Fruit fly (Drosophila melanogaster) whole organism, prepupa: ENCODE measurements around the gene NT1.

ENCODE experiments used
- Blimp-1 ChIP-seq: fragments of 200-800 bp; sonication (Bioruptor generic); optimal IDR thresholded peaks from 3 replicates; lab custom pipeline; 2017; ENCODE audit warnings: missing biosample characterization, missing genetic modification characterization, mild to moderate bottlenecking, moderate library complexity, missing genetic modification reagents
- CG10631 ChIP-seq: fragments of 200-800 bp; sonication (Bioruptor generic); optimal IDR thresholded peaks from 2 replicates; lab custom pipeline; 2016; ENCODE audit warnings: missing biosample characterization, missing genetic modification characterization
- CG10669 ChIP-seq: fragments of 200-800 bp; sonication (Bioruptor generic); optimal IDR thresholded peaks from 3 replicates; lab custom pipeline; 2018; ENCODE audit warnings: missing biosample characterization, mild to moderate bottlenecking, missing genetic modification characterization, moderate library complexity
- CG11294 ChIP-seq: fragments of 200-800 bp; sonication (Bioruptor generic); IDR thresholded peaks from 2 replicates; pipeline ENCODE4 v1.3.6; 2022; ENCODE audit warnings: missing biosample characterization, missing genetic modification characterization
- CG11762 ChIP-seq: fragments of 200-800 bp; sonication (Bioruptor generic); optimal IDR thresholded peaks from 3 replicates; lab custom pipeline; 2016; ENCODE audit warnings: missing biosample characterization, missing genetic modification characterization; ENCODE audit not compliant: insufficient read depth
- CG11902 ChIP-seq: fragments of 200-800 bp; sonication (Bioruptor generic); optimal IDR thresholded peaks from 3 replicates; lab custom pipeline; 2016; ENCODE audit warnings: missing biosample characterization, missing genetic modification characterization
- CG15336 ChIP-seq: fragments of 200-800 bp; sonication (Bioruptor generic); IDR thresholded peaks from 2 replicates; pipeline ENCODE4 v1.3.6; 2022; ENCODE audit warnings: missing biosample characterization, missing genetic modification characterization
- CG1621 ChIP-seq: fragments of 200-800 bp; sonication (Bioruptor generic); optimal IDR thresholded peaks from 3 replicates; lab custom pipeline; 2018; ENCODE audit warnings: missing biosample characterization, mild to moderate bottlenecking, missing genetic modification characterization
- CG16779 ChIP-seq: fragments of 200-800 bp; sonication (Bioruptor generic); optimal IDR thresholded peaks from 3 replicates; lab custom pipeline; 2017; ENCODE audit warnings: missing biosample characterization, mild to moderate bottlenecking, missing genetic modification characterization
- CG3032 ChIP-seq: fragments of 200-800 bp; optimal IDR thresholded peaks from 2 replicates; lab custom pipeline; 2019; ENCODE audit warnings: missing biosample characterization, mild to moderate bottlenecking, missing genetic modification characterization, moderate library complexity
- CG34406 ChIP-seq: fragments of 200-800 bp; sonication (Bioruptor generic); optimal IDR thresholded peaks from 3 replicates; lab custom pipeline; 2016; ENCODE audit warnings: missing biosample characterization, missing genetic modification characterization
- CG3919 ChIP-seq: fragments of 200-800 bp; sonication (Bioruptor generic); optimal IDR thresholded peaks from 3 replicates; lab custom pipeline; 2016; ENCODE audit warnings: missing biosample characterization, missing genetic modification characterization
- CG4318 ChIP-seq: fragments of 200-800 bp; sonication (Bioruptor generic); optimal IDR thresholded peaks from 3 replicates; lab custom pipeline; 2017; ENCODE audit warnings: missing biosample characterization, mild to moderate bottlenecking, missing genetic modification characterization
- CG6163 ChIP-seq: fragments of 200-800 bp; sonication (Bioruptor generic); IDR thresholded peaks from 3 replicates; pipeline ENCODE4 v1.3.6; 2022; ENCODE audit warnings: missing biosample characterization, missing genetic modification characterization
- CG6276 ChIP-seq: fragments of 200-800 bp; sonication (Bioruptor generic); optimal IDR thresholded peaks from 2 replicates; lab custom pipeline; 2017; ENCODE audit warnings: missing biosample characterization, mild to moderate bottlenecking, missing genetic modification characterization
- CG6792 ChIP-seq: fragments of 200-800 bp; sonication (Bioruptor generic); optimal IDR thresholded peaks from 3 replicates; lab custom pipeline; 2016; ENCODE audit warnings: missing biosample characterization, missing genetic modification characterization
- CG6854 ChIP-seq: fragments of 200-800 bp; sonication (Bioruptor generic); optimal IDR thresholded peaks from 2 replicates; lab custom pipeline; 2017; ENCODE audit warnings: missing biosample characterization, mild to moderate bottlenecking, missing genetic modification characterization
- CG7368 ChIP-seq: fragments of 200-800 bp; sonication (Bioruptor generic); optimal IDR thresholded peaks from 3 replicates; lab custom pipeline; 2016; ENCODE audit warnings: missing biosample characterization, missing genetic modification characterization
- CG8119 ChIP-seq: fragments of 200-800 bp; sonication (Bioruptor generic); IDR thresholded peaks from 3 replicates; pipeline ENCODE4 v1.3.6; 2022; ENCODE audit warnings: missing biosample characterization, missing genetic modification characterization
- CG8319 ChIP-seq: fragments of 200-800 bp; sonication (Bioruptor generic); optimal IDR thresholded peaks from 3 replicates; lab custom pipeline; 2016; ENCODE audit warnings: missing biosample characterization, missing genetic modification characterization
- CG9139 ChIP-seq: fragments of 200-800 bp; sonication (Bioruptor generic); optimal IDR thresholded peaks from 3 replicates; lab custom pipeline; 2017; ENCODE audit warnings: missing biosample characterization, mild to moderate bottlenecking, missing genetic modification characterization
- Eip78C ChIP-seq: fragments of 200-800 bp; sonication (Bioruptor generic); peaks from one replicate; lab custom pipeline; 2016; ENCODE audit warnings: missing biosample characterization, missing genetic modification characterization
- Eip93F ChIP-seq: fragments of 200-800 bp; sonication (Bioruptor generic); optimal IDR thresholded peaks from 2 replicates; lab custom pipeline; 2016; ENCODE audit warnings: missing biosample characterization, mild to moderate bottlenecking, missing genetic modification characterization
- Ets21C ChIP-seq: fragments of 200-800 bp; sonication (Bioruptor generic); optimal IDR thresholded peaks from 3 replicates; lab custom pipeline; 2016; ENCODE audit warnings: missing biosample characterization, missing genetic modification characterization
- Ets96B ChIP-seq: fragments of 200-800 bp; optimal IDR thresholded peaks from 2 replicates; lab custom pipeline; 2019; ENCODE audit warnings: missing biosample characterization, mild to moderate bottlenecking, missing genetic modification characterization, moderate library complexity
- Hr38 ChIP-seq: sonication (Bioruptor generic); optimal IDR thresholded peaks from 2 replicates; lab custom pipeline; 2016; ENCODE audit warnings: missing biosample characterization, missing genetic modification characterization
- Hr39 ChIP-seq: fragments of 200-800 bp; sonication (Bioruptor generic); optimal IDR thresholded peaks from 2 replicates; lab custom pipeline; 2016; ENCODE audit warnings: missing biosample characterization, missing genetic modification characterization
- Hr4 ChIP-seq: fragments of 200-800 bp; sonication (Bioruptor generic); optimal IDR thresholded peaks from 3 replicates; lab custom pipeline; 2016; ENCODE audit warnings: missing biosample characterization, missing genetic modification characterization
- Lpt ChIP-seq: fragments of 200-800 bp; sonication (Bioruptor generic); optimal IDR thresholded peaks from 3 replicates; lab custom pipeline; 2016; ENCODE audit warnings: missing biosample characterization, missing genetic modification characterization
- Sox14 ChIP-seq: fragments of 200-800 bp; sonication (Bioruptor generic); optimal IDR thresholded peaks from 3 replicates; lab custom pipeline; 2016; ENCODE audit warnings: missing biosample characterization, missing genetic modification characterization
- Sox15 ChIP-seq: fragments of 200-800 bp; sonication (Bioruptor generic); optimal IDR thresholded peaks from 3 replicates; lab custom pipeline; 2016; ENCODE audit warnings: missing biosample characterization, missing genetic modification characterization
- achi ChIP-seq: fragments of 200-800 bp; sonication (Bioruptor generic); optimal IDR thresholded peaks from 3 replicates; lab custom pipeline; 2016; ENCODE audit warnings: missing biosample characterization, missing genetic modification characterization
- dac ChIP-seq: fragments of 200-800 bp; sonication (Bioruptor generic); optimal IDR thresholded peaks from 2 replicates; lab custom pipeline; 2017; ENCODE audit warnings: missing biosample characterization, mild to moderate bottlenecking, missing genetic modification characterization
- dsx ChIP-seq: fragments of 200-800 bp; optimal IDR thresholded peaks from 3 replicates; lab custom pipeline; 2019; ENCODE audit warnings: missing biosample characterization, mild to moderate bottlenecking, missing genetic modification characterization, moderate library complexity; ENCODE audit not compliant: poor library complexity, severe bottlenecking
- eg ChIP-seq: fragments of 200-800 bp; sonication (Bioruptor generic); IDR thresholded peaks from 3 replicates; pipeline ENCODE4 v1.3.6; 2022; ENCODE audit warnings: missing biosample characterization, missing genetic modification characterization
- fd85E ChIP-seq: fragments of 200-800 bp; sonication (Bioruptor generic); optimal IDR thresholded peaks from 3 replicates; lab custom pipeline; 2016; ENCODE audit warnings: missing biosample characterization, missing genetic modification characterization
- fkh ChIP-seq: fragments of 200-800 bp; sonication (Bioruptor generic); optimal IDR thresholded peaks from 3 replicates; lab custom pipeline; 2017; ENCODE audit warnings: missing biosample characterization, mild to moderate bottlenecking, missing genetic modification characterization, moderate library complexity
- lz ChIP-seq: fragments of 200-800 bp; sonication (Bioruptor generic); optimal IDR thresholded peaks from 3 replicates; lab custom pipeline; 2016; ENCODE audit warnings: missing biosample characterization, missing genetic modification characterization
- net ChIP-seq: fragments of 200-800 bp; sonication (Bioruptor generic); optimal IDR thresholded peaks from 3 replicates; lab custom pipeline; 2016; ENCODE audit warnings: missing biosample characterization, missing genetic modification characterization
- salr ChIP-seq, 2 experiments: fragments of 200-800 bp; sonication (Bioruptor generic); optimal IDR thresholded peaks; 3 replicates each; lab custom pipeline; 2016 to 2018; ENCODE audit warnings: missing biosample characterization in 2 of 2, missing genetic modification characterization in 2 of 2, mild to moderate bottlenecking in 1 of 2
- spab ChIP-seq: fragments of 200-800 bp; sonication (Bioruptor generic); optimal IDR thresholded peaks from 2 replicates; lab custom pipeline; 2017; ENCODE audit warnings: missing biosample characterization, mild to moderate bottlenecking, missing genetic modification characterization, missing genetic modification reagents
- ss ChIP-seq, 2 experiments: fragments of 200-800 bp; sonication (Bioruptor generic); optimal IDR thresholded peaks; 2 replicates in 1 of 2; 3 replicates in 1 of 2; lab custom pipeline; 2017 to 2018; ENCODE audit warnings: mild to moderate bottlenecking in 2 of 2, missing biosample characterization in 2 of 2, missing genetic modification characterization in 2 of 2, moderate library complexity in 1 of 2
- svp ChIP-seq: fragments of 200-800 bp; sonication (Bioruptor generic); peaks from one replicate; lab custom pipeline; 2016; ENCODE audit warnings: missing biosample characterization, missing genetic modification characterization

Gene NT1

dm6 chr3L:4545731-4546130 is 37.5 kb upstream of the NT1 start (continued):
- peak; percentile 68 for TF ChIP-seq CG10631 (GFP tag; lab: Kevin White, UChicago)
- peak; percentile 69 for TF ChIP-seq CG6163 (GFP tag; lab: Robert Waterston, UW)
- TF ChIP-seq fkh (GFP tag; lab: Kevin White, UChicago), result no peak
- no peak for TF ChIP-seq CG1621 (tag; lab: Kevin White, UChicago)
- TF ChIP-seq dsx (GFP tag; lab: Kevin White, UChicago), result peak; percentile 72
- TF ChIP-seq eg (GFP tag; lab: Robert Waterston, UW), result no peak; the same call in 1 of the 3 replicates
- TF ChIP-seq CG11294, result no peak
- TF ChIP-seq CG6276, result peak; percentile 52
- peak; percentile 73 for TF ChIP-seq CG3919 (GFP tag; lab: Kevin White, UChicago)
- no peak for TF ChIP-seq fd85E (GFP tag; lab: Kevin White, UChicago)
- peak; percentile 65 for TF ChIP-seq CG10669 (GFP tag; lab: Kevin White, UChicago)
- TF ChIP-seq Eip78C (GFP tag; lab: Kevin White, UChicago), result peak; percentile 95
- TF ChIP-seq CG3032 (tag; lab: Kevin White, UChicago), result peak; percentile 55

dm6 chr3L:4545138-4545537 is 36.9 kb upstream of the NT1 start:
- TF ChIP-seq CG34406 (GFP tag; lab: Kevin White, UChicago), result no peak
- TF ChIP-seq CG9139, result peak; percentile 27
- TF ChIP-seq ss (GFP tag; optimal IDR thresholded peaks at IDR 0.05; lab: Kevin White, UChicago), result peak; percentile 62 to 81
- TF ChIP-seq CG8119 (GFP tag; lab: Robert Waterston, UW), result no peak
- TF ChIP-seq spab (GFP tag; lab: Kevin White, UChicago), result no peak
- peak; percentile 30 for TF ChIP-seq CG6854 (GFP tag; lab: Kevin White, UChicago)
- no peak for TF ChIP-seq Lpt (GFP tag; lab: Kevin White, UChicago)

- TF ChIP-seq lz (no peak), CG6792 (GFP tag; lab: Kevin White, UChicago) (no peak), ss (GFP tag; optimal IDR thresholded peaks at IDR 0.05; lab: Kevin White, UChicago) (no peak), CG10631 (GFP tag; lab: Kevin White, UChicago) (no peak), CG15336 (GFP tag; lab: Robert Waterston, UW) (no peak), CG16779 (tag; lab: Kevin White, UChicago) (no peak), CG9139 (no peak), CG6276 (no peak), achi (GFP tag; lab: Kevin White, UChicago) (no peak), CG6854 (GFP tag; lab: Kevin White, UChicago) (no peak), CG7368 (no peak), CG11762 (GFP tag; lab: Kevin White, UChicago) (no peak), CG4318 (GFP tag; lab: Kevin White, UChicago) (no peak), Hr38 (no peak)
- TF ChIP-seq, all 60 proteins: peak for 0
Measured at dm6 chr3L:4544633-4545032, 36.4 kb upstream of the NT1 start.

- TF ChIP-seq CG11294 (no peak), Sox14 (GFP tag; lab: Kevin White, UChicago) (no peak), Eip93F (GFP tag; lab: Kevin White, UChicago) (peak; percentile 1), dac (no peak), Eip78C (GFP tag; lab: Kevin White, UChicago) (peak; percentile 10), ss (GFP tag; optimal IDR thresholded peaks at IDR 0.05; lab: Kevin White, UChicago) (peak in 1 of 2 experiments; percentile 7), salr (GFP tag; optimal IDR thresholded peaks at IDR 0.05; lab: Kevin White, UChicago) (no peak), CG1621 (tag; lab: Kevin White, UChicago) (no peak), CG15336 (GFP tag; lab: Robert Waterston, UW) (no peak), CG11902 (GFP tag; lab: Kevin White, UChicago) (no peak), CG7368 (no peak), Ets21C (GFP tag; lab: Kevin White, UChicago) (no peak), CG10669 (GFP tag; lab: Kevin White, UChicago) (no peak), spab (GFP tag; lab: Kevin White, UChicago) (no peak), CG9139 (no peak), Hr39 (no peak), fkh (GFP tag; lab: Kevin White, UChicago) (peak; percentile 84), Hr4 (GFP tag; lab: Kevin White, UChicago) (no peak), svp (peak; percentile 66), CG6854 (GFP tag; lab: Kevin White, UChicago) (no peak), CG10631 (GFP tag; lab: Kevin White, UChicago) (no peak), achi (GFP tag; lab: Kevin White, UChicago) (no peak), lz (no peak), CG8319 (no peak), fd85E (GFP tag; lab: Kevin White, UChicago) (no peak), Sox15 (GFP tag; lab: Kevin White, UChicago) (no peak), Blimp-1 (GFP tag; lab: Kevin White, UChicago) (peak; percentile 35), Ets96B (tag; lab: Kevin White, UChicago) (no peak), net (GFP tag; lab: Kevin White, UChicago) (no peak), CG6163 (GFP tag; lab: Robert Waterston, UW) (peak; percentile 18; the same call in 1 of the 3 replicates), CG11762 (GFP tag; lab: Kevin White, UChicago) (no peak)
Measured at dm6 chr3L:4543807-4544197, 35.6 kb upstream of the NT1 start.
